Fruit fly (Drosophila melanogaster) whole organism, embryonic: ENCODE data around the gene CG2865.

ENCODE experiments used
- CG10565 ChIP-seq: fragments of 200-800 bp; sonication (Bioruptor generic); optimal IDR thresholded peaks from 3 replicates; lab custom pipeline; 2016; ENCODE audit warnings: missing biosample characterization, mild to moderate bottlenecking, missing genetic modification characterization
- CG11093 ChIP-seq: fragments of 200-800 bp; sonication (Bioruptor generic); IDR thresholded peaks from 3 replicates; pipeline ENCODE4 v1.3.6; 2022; ENCODE audit warnings: missing biosample characterization, missing genetic modification characterization
- CG12769 ChIP-seq: fragments of 200-800 bp; sonication (Bioruptor generic); optimal IDR thresholded peaks from 2 replicates; lab custom pipeline; 2019; ENCODE audit warnings: missing biosample characterization, mild to moderate bottlenecking, missing genetic modification characterization, moderate library complexity
- CG14667 ChIP-seq: fragments of 200-800 bp; sonication (Bioruptor generic); IDR thresholded peaks from 2 replicates; pipeline ENCODE4 v1.3.6; 2022; ENCODE audit warnings: missing biosample characterization, missing genetic modification characterization
- CG14860 ChIP-seq: fragments of 200-800 bp; sonication (Bioruptor generic); IDR thresholded peaks from 3 replicates; pipeline ENCODE4 v1.3.6; 2022; ENCODE audit warnings: missing biosample characterization, missing genetic modification characterization; ENCODE audit not compliant: partially characterized antibody
- CG14965 ChIP-seq: fragments of 200-800 bp; sonication (Bioruptor generic); optimal IDR thresholded peaks from 2 replicates; lab custom pipeline; 2016; ENCODE audit warnings: missing biosample characterization, missing genetic modification characterization, borderline replicate concordance
- CG17568 ChIP-seq: fragments of 200-800 bp; sonication (Bioruptor generic); optimal IDR thresholded peaks from 2 replicates; lab custom pipeline; 2018; ENCODE audit warnings: missing biosample characterization, mild to moderate bottlenecking, missing genetic modification characterization, moderate library complexity
- CG17912 ChIP-seq: fragments of 200-800 bp; sonication (Bioruptor generic); optimal IDR thresholded peaks from 2 replicates; lab custom pipeline; 2018; ENCODE audit warnings: missing biosample characterization, mild to moderate bottlenecking, missing genetic modification characterization
- CG1792 ChIP-seq: fragments of 200-800 bp; sonication (Bioruptor generic); optimal IDR thresholded peaks from 2 replicates; lab custom pipeline; 2016; ENCODE audit warnings: missing biosample characterization, missing genetic modification characterization
- CG18599 ChIP-seq: fragments of 200-800 bp; sonication (Bioruptor generic); optimal IDR thresholded peaks from 3 replicates; lab custom pipeline; 2017; ENCODE audit warnings: missing biosample characterization, missing genetic modification characterization, mild to moderate bottlenecking, moderate library complexity, missing genetic modification reagents
- CG2889 ChIP-seq: fragments of 200-800 bp; sonication (Bioruptor generic); IDR thresholded peaks from 3 replicates; pipeline ENCODE4 v1.3.6; 2022; ENCODE audit warnings: missing biosample characterization, missing genetic modification characterization
- CG34376 ChIP-seq: fragments of 200-800 bp; sonication (Bioruptor generic); optimal IDR thresholded peaks from 2 replicates; lab custom pipeline; 2018; ENCODE audit warnings: missing biosample characterization, mild to moderate bottlenecking, missing genetic modification characterization
- CG6683 ChIP-seq: fragments of 200-800 bp; sonication (Bioruptor generic); optimal IDR thresholded peaks from 2 replicates; lab custom pipeline; 2017; ENCODE audit warnings: missing biosample characterization, mild to moderate bottlenecking, missing genetic modification characterization, missing genetic modification reagents
- CG9797 ChIP-seq: fragments of 200-800 bp; sonication (Bioruptor generic); optimal IDR thresholded peaks from 3 replicates; lab custom pipeline; 2018; ENCODE audit warnings: missing biosample characterization, mild to moderate bottlenecking, missing genetic modification characterization
- Dad ChIP-seq: fragments of 200-800 bp; sonication (Bioruptor generic); optimal IDR thresholded peaks from 3 replicates; lab custom pipeline; 2016; ENCODE audit warnings: missing biosample characterization, missing genetic modification characterization
- Deaf1 ChIP-seq: fragments of 200-800 bp; optimal IDR thresholded peaks from 3 replicates; lab custom pipeline; 2019; ENCODE audit warnings: missing biosample characterization, mild to moderate bottlenecking, missing genetic modification characterization, moderate library complexity
- Hey ChIP-seq: fragments of 200-800 bp; sonication (Bioruptor generic); optimal IDR thresholded peaks from 3 replicates; lab custom pipeline; 2018; ENCODE audit warnings: missing biosample characterization, mild to moderate bottlenecking, missing genetic modification characterization
- Hr51 ChIP-seq, 2 experiments: fragments of 200-800 bp; sonication (Bioruptor generic); optimal IDR thresholded peaks; 2 replicates in 1 of 2; 3 replicates in 1 of 2; lab custom pipeline; 2016 to 2018; ENCODE audit warnings: missing biosample characterization in 2 of 2, missing genetic modification characterization in 2 of 2, mild to moderate bottlenecking in 1 of 2, moderate library complexity in 1 of 2
- Lpt ChIP-seq: fragments of >200 bp; optimal IDR thresholded peaks from 2 replicates; lab custom pipeline; 2018; ENCODE audit warnings: missing biosample characterization, missing genetic modification characterization
- Max ChIP-seq: fragments of 200-800 bp; sonication (Bioruptor generic); optimal IDR thresholded peaks from 2 replicates; lab custom pipeline; 2016; ENCODE audit warnings: missing biosample characterization, mild to moderate bottlenecking, missing genetic modification characterization
- Mrtf ChIP-seq: fragments of 200-800 bp; sonication (Bioruptor generic); IDR thresholded peaks from 3 replicates; pipeline ENCODE4 v1.3.6; 2022; ENCODE audit warnings: missing biosample characterization, missing genetic modification characterization
- NFAT ChIP-seq: fragments of 200-800 bp; sonication (Bioruptor generic); IDR thresholded peaks from 2 replicates; pipeline ENCODE4 v1.3.6; 2022; ENCODE audit warnings: missing biosample characterization, missing genetic modification characterization
- Nf-YC ChIP-seq: fragments of 200-800 bp; optimal IDR thresholded peaks from 3 replicates; lab custom pipeline; 2019; ENCODE audit warnings: missing biosample characterization, mild to moderate bottlenecking, missing genetic modification characterization, moderate library complexity
- Optix ChIP-seq: fragments of 200-800 bp; sonication (Bioruptor generic); IDR thresholded peaks from 3 replicates; pipeline ENCODE4 v1.3.6; 2022; ENCODE audit warnings: missing biosample characterization, missing genetic modification characterization
- Rfx ChIP-seq: fragments of 200-800 bp; sonication (Bioruptor generic); IDR thresholded peaks from 2 replicates; pipeline ENCODE4 v1.3.6; 2022; ENCODE audit warnings: missing biosample characterization, missing genetic modification characterization
- Ssrp ChIP-seq: fragments of 200-800 bp; sonication (Bioruptor generic); optimal IDR thresholded peaks from 2 replicates; lab custom pipeline; 2018; ENCODE audit warnings: missing biosample characterization, mild to moderate bottlenecking, missing genetic modification characterization, moderate library complexity
- Taf1 ChIP-seq: fragments of 200-800 bp; sonication (Bioruptor generic); IDR thresholded peaks from 2 replicates; pipeline ENCODE4 v1.3.6; 2022; ENCODE audit warnings: missing biosample characterization, missing genetic modification characterization
- bbx ChIP-seq: fragments of 200-800 bp; sonication (Bioruptor generic); IDR thresholded peaks from 2 replicates; pipeline ENCODE4 v1.3.6; 2022; ENCODE audit warnings: missing biosample characterization, missing genetic modification characterization; ENCODE audit not compliant: partially characterized antibody
- cad ChIP-seq: fragments of >200 bp; optimal IDR thresholded peaks from 2 replicates; lab custom pipeline; 2017; ENCODE audit warnings: missing biosample characterization, missing genetic modification characterization
- chinmo ChIP-seq: fragments of 200-800 bp; sonication (Bioruptor generic); IDR thresholded peaks from 4 replicates; pipeline ENCODE4 v1.3.6; 2022; ENCODE audit warnings: missing biosample characterization, missing genetic modification characterization; ENCODE audit not compliant: partially characterized antibody
- dati ChIP-seq: fragments of 200-800 bp; sonication (Bioruptor generic); IDR thresholded peaks from 2 replicates; pipeline ENCODE4 v1.3.6; 2022; ENCODE audit warnings: missing biosample characterization, missing genetic modification characterization
- dpn ChIP-seq, 2 experiments: fragments of 200-800 bp; sonication (Bioruptor generic); optimal IDR thresholded peaks; 3 replicates each; lab custom pipeline; 2016; ENCODE audit warnings: missing biosample characterization in 2 of 2, missing genetic modification characterization in 2 of 2
- esg ChIP-seq: fragments of 200-800 bp; sonication (Bioruptor generic); conservative IDR thresholded peaks from 2 replicates; pipeline ENCODE4 v1.3.6; 2022; ENCODE audit warnings: missing biosample characterization, missing genetic modification characterization
- exex ChIP-seq: fragments of 200-800 bp; sonication (Bioruptor generic); optimal IDR thresholded peaks from 4 replicates; lab custom pipeline; 2018; ENCODE audit warnings: missing biosample characterization, mild to moderate bottlenecking, missing genetic modification characterization, moderate library complexity
- gcm2 ChIP-seq: fragments of 200-800 bp; sonication (Bioruptor generic); optimal IDR thresholded peaks from 2 replicates; lab custom pipeline; 2016; ENCODE audit warnings: missing biosample characterization, missing genetic modification characterization
- gfzf ChIP-seq: fragments of 200-800 bp; sonication (Bioruptor generic); optimal IDR thresholded peaks from 2 replicates; lab custom pipeline; 2016; ENCODE audit warnings: missing biosample characterization, mild to moderate bottlenecking, missing genetic modification characterization, moderate library complexity
- gro ChIP-seq: fragments of 200-800 bp; sonication (Bioruptor generic); optimal IDR thresholded peaks from 2 replicates; lab custom pipeline; 2016; ENCODE audit warnings: missing biosample characterization, missing genetic modification characterization
- gsb-n ChIP-seq: fragments of 200-800 bp; sonication (Bioruptor generic); optimal IDR thresholded peaks from 3 replicates; lab custom pipeline; 2018; ENCODE audit warnings: missing biosample characterization, mild to moderate bottlenecking, missing genetic modification characterization
- ham ChIP-seq: fragments of 200-800 bp; sonication (Bioruptor generic); IDR thresholded peaks from 2 replicates; pipeline ENCODE4 v1.3.6; 2022; ENCODE audit warnings: missing biosample characterization, missing genetic modification characterization
- ind ChIP-seq: fragments of 200-800 bp; sonication (Bioruptor generic); optimal IDR thresholded peaks from 3 replicates; lab custom pipeline; 2016; ENCODE audit warnings: missing biosample characterization, missing genetic modification characterization
- org-1 ChIP-seq: fragments of 200-800 bp; sonication (Bioruptor generic); optimal IDR thresholded peaks from 2 replicates; lab custom pipeline; 2017; ENCODE audit warnings: missing biosample characterization, missing genetic modification characterization
- pan ChIP-seq, 4 experiments: fragments of >200 bp in 3 of 4; fragments of 200-800 bp in 1 of 4; sonication (Bioruptor generic) in 1 of 4; optimal IDR thresholded peaks in 3 of 4; IDR thresholded peaks in 1 of 4; 2 replicates each; pipeline versions ENCODE4 v1.3.6 to Lab custom; 2017 to 2022; ENCODE audit warnings: missing biosample characterization in 2 of 4, missing genetic modification characterization in 2 of 4, mixed read lengths in 1 of 4
- peb ChIP-seq: fragments of 200-800 bp; sonication (Bioruptor generic); IDR thresholded peaks from 2 replicates; pipeline ENCODE4 v1.3.6; 2022; ENCODE audit warnings: missing biosample characterization, missing genetic modification characterization
- ro ChIP-seq: fragments of 200-800 bp; sonication (Bioruptor generic); IDR thresholded peaks from 2 replicates; pipeline ENCODE4 v1.3.6; 2022; ENCODE audit warnings: missing biosample characterization, missing genetic modification characterization
- sd ChIP-seq: fragments of 200-800 bp; sonication (Bioruptor generic); optimal IDR thresholded peaks from 3 replicates; lab custom pipeline; 2018; ENCODE audit warnings: missing biosample characterization, mild to moderate bottlenecking, missing genetic modification characterization, moderate library complexity
- tna ChIP-seq: fragments of 200-800 bp; sonication (Bioruptor generic); IDR thresholded peaks from 2 replicates; pipeline ENCODE4 v1.3.6; 2022; ENCODE audit warnings: missing biosample characterization, missing genetic modification characterization; ENCODE audit not compliant: partially characterized antibody
- unc-4 ChIP-seq: fragments of 200-800 bp; sonication (Bioruptor generic); IDR thresholded peaks from 2 replicates; pipeline ENCODE4 v1.3.6; 2022; ENCODE audit warnings: missing biosample characterization, missing genetic modification characterization; ENCODE audit not compliant: partially characterized antibody
- wek ChIP-seq: fragments of 200-800 bp; sonication (Bioruptor generic); optimal IDR thresholded peaks from 3 replicates; lab custom pipeline; 2018; ENCODE audit warnings: missing biosample characterization, mild to moderate bottlenecking, missing genetic modification characterization, moderate library complexity
- yki ChIP-seq: fragments of >200 bp; optimal IDR thresholded peaks from 3 replicates; lab custom pipeline; 2018
- zen ChIP-seq: fragments of 200-800 bp; sonication (Bioruptor generic); optimal IDR thresholded peaks from 3 replicates; lab custom pipeline; 2018; ENCODE audit warnings: missing biosample characterization, mild to moderate bottlenecking, missing genetic modification characterization, moderate library complexity

Gene CG2865

dm6 chrX:2318369-2318768, 25.2 kb upstream of the CG2865 start (continued):
- TF ChIP-seq Optix (GFP tag; lab: Robert Waterston, UW) (peak; percentile 78), dpn (GFP tag; optimal IDR thresholded peaks at IDR 0.05; lab: Kevin White, UChicago) (peak in 1 of 2 experiments; percentile 55), CG9797 (no peak), CG34376 (GFP tag; lab: Kevin White, UChicago) (no peak), zen (tag; lab: Kevin White, UChicago) (peak; percentile 47), CG17568 (GFP tag; lab: Kevin White, UChicago) (no peak), Taf1 (GFP tag; lab: Robert Waterston, UW) (0 out of 2 replicates have a peak, but pooled peaks have one; percentile 20), bbx (GFP tag; lab: Robert Waterston, UW) (no peak), gsb-n (tag; lab: Kevin White, UChicago) (peak; percentile 31), CG10565 (no peak), peb (GFP tag; lab: Robert Waterston, UW) (peak; percentile 79), yki (lab: Kevin White, UChicago) (no peak), sd (tag; lab: Kevin White, UChicago) (no peak), dati (GFP tag; lab: Robert Waterston, UW) (0 out of 2 replicates have a peak, but pooled peaks have one; percentile 15), Deaf1 (tag; lab: Kevin White, UChicago) (peak; percentile 14), CG6683 (GFP tag; lab: Kevin White, UChicago) (no peak), Mrtf (peak; percentile 71), CG17912 (GFP tag; lab: Kevin White, UChicago) (no peak), Ssrp (tag; lab: Kevin White, UChicago) (peak; percentile 35), gcm2 (GFP tag; lab: Kevin White, UChicago) (peak; percentile 6), Max (GFP tag; lab: Kevin White, UChicago) (no peak), CG12769 (tag; lab: Kevin White, UChicago) (peak; percentile 58), Hey (tag; lab: Kevin White, UChicago) (no peak), gfzf (GFP tag; lab: Kevin White, UChicago) (no peak), unc-4 (GFP tag; lab: Robert Waterston, UW) (no peak), CG1792 (peak; percentile 51), ham (no peak), CG14860 (no peak), cad (GFP tag; lab: Kevin White, UChicago) (no peak), Dad (GFP tag; lab: Kevin White, UChicago) (no peak), CG2889 (GFP tag; lab: Robert Waterston, UW) (no peak), Hr51 (GFP tag; optimal IDR thresholded peaks at IDR 0.05; lab: Kevin White, UChicago) (peak in 1 of 2 experiments; percentile 28), gro (GFP tag; lab: Kevin White, UChicago) (no peak), pan (optimal IDR thresholded peaks at IDR 0.05; lab: Kevin White, UChicago) (peak in 1 of 2 experiments; percentile 46), pan (GFP tag; optimal IDR thresholded peaks at IDR 0.05 in 1 of 2, IDR thresholded peaks at IDR 0.05 in 1 of 2) (peak in 1 of 2 experiments; percentile 79), CG14965 (GFP tag; lab: Kevin White, UChicago) (peak; percentile 17), chinmo (GFP tag; lab: Robert Waterston, UW) (no peak), Nf-YC (tag; lab: Kevin White, UChicago) (no peak), ro (GFP tag; lab: Robert Waterston, UW) (peak; percentile 63; the same call in 1 of the 2 replicates), CG14667 (GFP tag; lab: Robert Waterston, UW) (peak; percentile 73), exex (tag; lab: Kevin White, UChicago) (no peak), tna (no peak), CG11093 (peak; percentile 62; the same call in 1 of the 3 replicates), Lpt (no peak), CG18599 (GFP tag; lab: Kevin White, UChicago) (peak; percentile 25), ind (GFP tag; lab: Kevin White, UChicago) (peak; percentile 41), Rfx (GFP tag; lab: Robert Waterston, UW) (peak; percentile 71), org-1 (GFP tag; lab: Kevin White, UChicago) (peak; percentile 24), esg (GFP tag; lab: Robert Waterston, UW) (no peak), NFAT (GFP tag; lab: Robert Waterston, UW) (no peak), wek (no peak)
